Worm (Caenorhabditis elegans) whole organism, L1 larva: ENCODE results near the gene prp-6.
A peak's percentile ranks its signal among the peaks of the same experiment; 100 is the strongest.

Experiments
- C04F5.9 ChIP-seq: sonication (generic microtip); optimal IDR thresholded peaks from 2 replicates; lab custom pipeline; 2016; ENCODE audit warnings: missing genetic modification characterization, missing compliant biosample characterization
- C16A3.4 ChIP-seq: fragments of 150-350 bp; optimal IDR thresholded peaks from 2 replicates; lab custom pipeline; 2014; ENCODE audit warnings: missing biosample characterization, missing genetic modification characterization
- aha-1 ChIP-seq: fragments of 150-350 bp; optimal IDR thresholded peaks from 2 replicates; lab custom pipeline; 2014; ENCODE audit warnings: missing biosample characterization, missing genetic modification characterization
- ceh-63 ChIP-seq: fragments of 200-800 bp; sonication (Bioruptor generic); optimal IDR thresholded peaks from 2 replicates; lab custom pipeline; 2018; ENCODE audit warnings: mild to moderate bottlenecking, missing genetic modification characterization, missing compliant biosample characterization
- ceh-82 ChIP-seq, 3 experiments: fragments of 150-350 bp in 1 of 3; sonication (generic microtip) in 2 of 3; optimal IDR thresholded peaks; 2 replicates each; lab custom pipeline; 2014 to 2017; ENCODE audit warnings: missing biosample characterization in 3 of 3, missing genetic modification characterization in 3 of 3
- dsc-1 ChIP-seq: sonication (generic microtip); optimal IDR thresholded peaks from 2 replicates; lab custom pipeline; 2016; ENCODE audit warnings: mild to moderate bottlenecking, missing genetic modification characterization, missing compliant biosample characterization
- efl-1 ChIP-seq, 4 experiments: fragments of 150-350 bp; optimal IDR thresholded peaks in 3 of 4; peaks in 1 of 4; 1 replicate in 1 of 4; 2 replicates in 3 of 4; lab custom pipeline; 2014; ENCODE audit warnings: missing biosample characterization in 2 of 4, missing genetic modification characterization in 2 of 4, missing genetic modification reagents in 2 of 4
- ets-5 ChIP-seq: fragments of 200-800 bp; sonication (Bioruptor generic); IDR thresholded peaks from 2 replicates; pipeline ENCODE4 v1.3.6; 2022; ENCODE audit warnings: missing genetic modification characterization, missing compliant biosample characterization
- fos-1 ChIP-seq: fragments of 150-350 bp; optimal IDR thresholded peaks from 2 replicates; lab custom pipeline; 2014; ENCODE audit warnings: missing biosample characterization, missing genetic modification characterization
- hlh-4 ChIP-seq: sonication (generic microtip); optimal IDR thresholded peaks from 2 replicates; lab custom pipeline; 2016; ENCODE audit warnings: mild to moderate bottlenecking, missing genetic modification characterization, missing compliant biosample characterization
- irx-1 ChIP-seq: sonication (generic microtip); optimal IDR thresholded peaks from 2 replicates; lab custom pipeline; 2016; ENCODE audit warnings: missing genetic modification characterization, missing compliant biosample characterization
- lin-15B ChIP-seq: fragments of 150-350 bp; sonication (generic microtip); optimal IDR thresholded peaks from 3 replicates; lab custom pipeline; 2014; ENCODE audit warnings: missing biosample characterization, missing genetic modification characterization
- lin-35 ChIP-seq, 2 experiments: fragments of 150-350 bp; optimal IDR thresholded peaks; 2 replicates each; lab custom pipeline; 2014; ENCODE audit warnings: missing biosample characterization in 2 of 2, missing genetic modification characterization in 2 of 2, missing genetic modification reagents in 2 of 2
- lsy-2 ChIP-seq, 2 experiments: fragments of 150-350 bp; optimal IDR thresholded peaks; 2 replicates each; lab custom pipeline; 2014; ENCODE audit warnings: missing biosample characterization in 2 of 2, missing genetic modification characterization in 2 of 2
- mab-9 ChIP-seq: fragments of 200-800 bp; sonication (Bioruptor generic); IDR thresholded peaks from 2 replicates; pipeline ENCODE4 v1.3.6; 2022; ENCODE audit warnings: missing genetic modification reagents, missing genetic modification characterization, missing compliant biosample characterization
- mdl-1 ChIP-seq, 2 experiments: fragments of 150-350 bp; optimal IDR thresholded peaks; 2 replicates each; lab custom pipeline; 2014 to 2017; ENCODE audit warnings: missing biosample characterization in 2 of 2, missing genetic modification characterization in 2 of 2, inconsistent platforms in 1 of 2
- nhr-19 ChIP-seq: fragments of 200-800 bp; sonication (Bioruptor generic); conservative IDR thresholded peaks from 2 replicates; pipeline ENCODE4 v1.3.6; 2022; ENCODE audit warnings: missing genetic modification characterization, missing compliant biosample characterization
- nhr-20 ChIP-seq: sonication (generic microtip); optimal IDR thresholded peaks from 2 replicates; lab custom pipeline; 2016; ENCODE audit warnings: mild to moderate bottlenecking, missing genetic modification characterization, missing compliant biosample characterization
- nhr-237 ChIP-seq: fragments of 150-350 bp; optimal IDR thresholded peaks from 2 replicates; lab custom pipeline; 2014; ENCODE audit warnings: missing biosample characterization, missing genetic modification characterization
- nhr-28 ChIP-seq: fragments of 150-350 bp; optimal IDR thresholded peaks from 2 replicates; lab custom pipeline; 2014; ENCODE audit warnings: missing biosample characterization, missing genetic modification characterization
- nhr-71 ChIP-seq: sonication (generic microtip); optimal IDR thresholded peaks from 2 replicates; lab custom pipeline; 2016; ENCODE audit warnings: mild to moderate bottlenecking, missing genetic modification characterization, moderate library complexity, missing compliant biosample characterization
- nhr-77 ChIP-seq: fragments of 150-350 bp; optimal IDR thresholded peaks from 2 replicates; lab custom pipeline; 2014; ENCODE audit warnings: missing biosample characterization, missing genetic modification characterization
- nhr-85 ChIP-seq: sonication (generic microtip); peaks from one replicate; lab custom pipeline; 2016; ENCODE audit warnings: missing genetic modification characterization, inconsistent platforms, missing compliant biosample characterization
- pag-3 ChIP-seq: sonication (generic microtip); optimal IDR thresholded peaks from 2 replicates; lab custom pipeline; 2017; ENCODE audit warnings: missing genetic modification characterization, mild to moderate bottlenecking, missing compliant biosample characterization, antibody characterized with exemption, borderline replicate concordance; ENCODE audit not compliant: insufficient read depth
- rnt-1 ChIP-seq: sonication (generic microtip); optimal IDR thresholded peaks from 2 replicates; lab custom pipeline; 2016; ENCODE audit warnings: mild to moderate bottlenecking, missing genetic modification characterization, moderate library complexity, missing compliant biosample characterization
- snpc-4 ChIP-seq: fragments of 150-350 bp; optimal IDR thresholded peaks from 2 replicates; lab custom pipeline; 2014; ENCODE audit warnings: missing biosample characterization, missing genetic modification characterization
- snu-23 ChIP-seq: sonication (generic microtip); optimal IDR thresholded peaks from 2 replicates; lab custom pipeline; 2016; ENCODE audit warnings: missing genetic modification characterization, missing compliant biosample characterization
- sptf-1 ChIP-seq: fragments of 150-350 bp; optimal IDR thresholded peaks from 2 replicates; lab custom pipeline; 2014; ENCODE audit warnings: missing biosample characterization, missing genetic modification characterization
- swsn-7 ChIP-seq: sonication (generic microtip); optimal IDR thresholded peaks from 2 replicates; lab custom pipeline; 2016; ENCODE audit warnings: missing genetic modification characterization, missing compliant biosample characterization
- tbx-2 ChIP-seq: sonication (generic microtip); optimal IDR thresholded peaks from 2 replicates; lab custom pipeline; 2016; ENCODE audit warnings: missing genetic modification characterization, missing compliant biosample characterization
- vab-15 ChIP-seq: sonication (generic microtip); optimal IDR thresholded peaks from 2 replicates; lab custom pipeline; 2017; ENCODE audit warnings: missing genotype, mild to moderate bottlenecking, missing genetic modification characterization, missing compliant biosample characterization
- xbp-1 ChIP-seq: sonication (generic microtip); optimal IDR thresholded peaks from 2 replicates; lab custom pipeline; 2016; ENCODE audit warnings: missing genetic modification characterization, missing compliant biosample characterization
- zip-4 ChIP-seq: fragments of 200-800 bp; sonication (Bioruptor generic); optimal IDR thresholded peaks from 2 replicates; lab custom pipeline; 2018; ENCODE audit warnings: mild to moderate bottlenecking, missing genetic modification characterization, moderate library complexity, missing compliant biosample characterization
- ztf-11 ChIP-seq, 2 experiments: sonication (generic microtip); optimal IDR thresholded peaks; 2 replicates each; lab custom pipeline; 2016 to 2017; ENCODE audit warnings: missing genetic modification characterization in 2 of 2, missing biosample characterization in 1 of 2, missing compliant biosample characterization in 1 of 2

prp-6 gene

DNA sequence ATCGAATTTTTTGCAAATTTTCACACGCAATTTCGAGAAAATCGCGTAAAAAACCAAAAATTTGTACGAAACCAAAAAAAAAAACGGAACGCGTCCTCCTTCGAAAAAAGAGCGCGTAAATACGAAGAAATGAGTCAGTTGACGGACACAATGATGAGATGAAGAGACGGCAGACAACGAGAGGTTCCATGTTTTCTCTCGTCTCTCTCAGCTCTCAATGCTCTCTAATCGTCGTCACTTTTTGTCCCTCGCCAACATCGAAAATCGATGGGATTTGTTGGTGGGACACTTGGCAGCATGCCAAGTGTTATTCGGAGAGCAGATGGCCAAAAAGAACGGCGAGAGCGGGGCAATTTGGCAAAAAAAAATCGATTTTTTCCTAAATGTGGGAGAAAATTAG, 56.9 kb downstream of the prp-6 start (continued):
- TF ChIP-seq zip-4 (no peak), swsn-7 (tag; lab: Kevin White, UChicago) (peak; percentile 87), nhr-237 (tag; lab: Kevin White, UChicago) (no peak), dsc-1 (peak; percentile 78), lin-35 (GFP tag; optimal IDR thresholded peaks at IDR 0.05; lab: Kevin White, UChicago) (peak; percentile 66 to 81), nhr-71 (peak; percentile 91), nhr-77 (peak; percentile 50), pag-3 (tag; lab: Kevin White, UChicago) (peak; percentile 36), efl-1 (optimal IDR thresholded peaks at IDR 0.05; lab: Kevin White, UChicago) (peak; percentile 88 to 95), efl-1 (GFP tag; optimal IDR thresholded peaks at IDR 0.05 in 1 of 2; lab: Kevin White, UChicago) (peak; percentile 75 to 96), lsy-2 (tag; optimal IDR thresholded peaks at IDR 0.05; lab: Kevin White, UChicago) (peak; percentile 75 to 81), xbp-1 (peak; percentile 73), tbx-2 (tag; lab: Kevin White, UChicago) (peak; percentile 83), ztf-11 (tag; optimal IDR thresholded peaks at IDR 0.05; lab: Kevin White, UChicago) (peak in 1 of 2 experiments; percentile 60), ets-5 (GFP tag; lab: Robert Waterston, UW) (no peak), fos-1 (tag; lab: Kevin White, UChicago) (peak; percentile 81), irx-1 (peak; percentile 54), mdl-1 (tag; optimal IDR thresholded peaks at IDR 0.05; lab: Kevin White, UChicago) (peak in 1 of 2 experiments; percentile 52)

- TF ChIP-seq snu-23 (GFP tag; lab: Kevin White, UChicago) (no peak), ceh-63 (GFP tag; lab: Kevin White, UChicago) (no peak), vab-15 (tag; lab: Kevin White, UChicago) (no peak), efl-1 (optimal IDR thresholded peaks at IDR 0.05; lab: Kevin White, UChicago) (no peak), efl-1 (GFP tag; optimal IDR thresholded peaks at IDR 0.05 in 1 of 2; lab: Kevin White, UChicago) (no peak), swsn-7 (tag; lab: Kevin White, UChicago) (no peak), aha-1 (tag; lab: Kevin White, UChicago) (no peak), nhr-19 (no peak), lin-15B (tag; lab: Kevin White, UChicago) (no peak), snpc-4 (tag; lab: Kevin White, UChicago) (no peak), mab-9 (no peak)
- TF ChIP-seq, all 84 proteins: peak for 0
These were observed 59.6 kb downstream of the prp-6 start, which contains the start of gene nova-1 for ce11 chrV:18081857-18082256. TSS of gene nova-1 (minus strand) at chrV:18081957.

ce11 chrV:18085150-18085833, 63.0 kb downstream of the prp-6 start, which contains the start of gene fbxa-106:
TSS of gene fbxa-106 (minus strand) at chrV:18085200.
- TF ChIP-seq rnt-1 (tag; lab: Kevin White, UChicago) (no peak), nhr-20 (tag; lab: Kevin White, UChicago) (no peak), C16A3.4 (tag; lab: Kevin White, UChicago) (no peak), nhr-28 (no peak), sptf-1 (tag; lab: Kevin White, UChicago) (no peak), hlh-4 (tag; lab: Kevin White, UChicago) (no peak), tbx-2 (tag; lab: Kevin White, UChicago) (no peak), ceh-82 (tag; optimal IDR thresholded peaks at IDR 0.05; lab: Kevin White, UChicago) (no peak), zip-4 (no peak), C04F5.9 (tag; lab: Kevin White, UChicago) (no peak), pag-3 (tag; lab: Kevin White, UChicago) (no peak)
- TF ChIP-seq, all 84 proteins: peak for 0

DNA sequence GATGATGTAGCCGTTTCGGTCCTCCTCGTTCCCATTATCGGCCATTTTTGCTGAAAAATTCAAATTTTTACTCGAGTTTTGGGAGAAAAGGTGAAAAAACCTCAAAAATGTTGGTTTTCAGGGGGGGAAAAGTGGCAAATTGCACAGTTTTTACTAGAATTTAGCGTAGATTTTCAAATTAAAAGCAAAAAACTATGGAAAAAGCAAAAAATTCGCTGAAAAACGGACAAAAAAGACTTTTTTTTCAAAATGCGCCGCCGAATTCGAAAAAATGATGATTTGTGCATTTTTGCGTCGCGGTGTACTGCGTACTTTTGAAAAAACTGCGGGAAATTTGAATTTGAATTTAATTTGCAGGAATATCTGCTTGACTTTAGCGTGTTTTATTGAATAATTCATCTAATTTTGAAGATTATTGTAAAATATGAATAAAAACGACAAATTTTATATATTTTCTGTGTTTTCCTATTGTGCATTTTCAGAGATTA, 63.9 kb downstream of the prp-6 start, which contains the start of gene Y59A8B.12:
Gene Y59A8B.12 (minus strand): TSS at position 51 of the 488 bp plus-strand sequence.
- TF ChIP-seq efl-1 (optimal IDR thresholded peaks at IDR 0.05; lab: Kevin White, UChicago) (peak in 1 of 2 experiments; percentile 88), efl-1 (GFP tag; optimal IDR thresholded peaks at IDR 0.05 in 1 of 2; lab: Kevin White, UChicago) (peak in 1 of 2 experiments; percentile 62), ceh-63 (GFP tag; lab: Kevin White, UChicago) (no peak), nhr-85 (tag; lab: Kevin White, UChicago) (peak; percentile 65)
